Fruit fly (Drosophila melanogaster) S2 (cell line): ENCODE results near the gene CG3706.

Experiments
- CG8478 ChIP-seq: fragments of >200 bp; optimal IDR thresholded peaks from 2 replicates; lab custom pipeline; 2018
- CTCF ChIP-seq, 2 experiments: fragments of >200 bp; optimal IDR thresholded peaks; 2 replicates each; lab custom pipeline; 2018

- TF ChIP-seq CG8478 (no peak), CTCF (optimal IDR thresholded peaks at IDR 0.05; lab: Kevin White, UChicago) (no peak)
Measured at dm6 chrX:927209-927862, 4.9 kb downstream of the CG3706 start, which contains the start of gene Lztr1.
